Worm (Caenorhabditis elegans) whole organism, young adult: Measurements from ENCODE around the gene B0410.3.

ENCODE experiments used
- F22D6.2 ChIP-seq: sonication (generic microtip); optimal IDR thresholded peaks from 2 replicates; lab custom pipeline; 2016; ENCODE audit warnings: mild to moderate bottlenecking, missing genetic modification characterization, missing compliant biosample characterization
- ceh-79 ChIP-seq: sonication (generic microtip); optimal IDR thresholded peaks from 2 replicates; lab custom pipeline; 2017; ENCODE audit warnings: mild to moderate bottlenecking, missing genetic modification characterization, missing compliant biosample characterization
- die-1 ChIP-seq: sonication (generic microtip); optimal IDR thresholded peaks from 2 replicates; lab custom pipeline; 2016; ENCODE audit warnings: missing genotype, mild to moderate bottlenecking, missing genetic modification characterization, missing compliant biosample characterization
- madf-8 ChIP-seq: fragments of 200-800 bp; sonication (Bioruptor generic); conservative IDR thresholded peaks from 2 replicates; pipeline ENCODE4 v1.3.6; 2022; ENCODE audit warnings: missing genetic modification reagents, missing genetic modification characterization, missing compliant biosample characterization
- mes-4 ChIP-seq: sonication (generic microtip); optimal IDR thresholded peaks from 2 replicates; lab custom pipeline; 2016; ENCODE audit warnings: missing genotype, missing genetic modification characterization, missing compliant biosample characterization
- pha-4 ChIP-seq: fragments of 150-350 bp; sonication (generic microtip); optimal IDR thresholded peaks from 2 replicates; lab custom pipeline; 2014; ENCODE audit warnings: missing biosample characterization, missing genetic modification reagents, missing genetic modification characterization
- snpc-1.1 ChIP-seq: sonication (generic microtip); optimal IDR thresholded peaks from 2 replicates; lab custom pipeline; 2017; ENCODE audit warnings: missing genetic modification characterization, mild to moderate bottlenecking, missing compliant biosample characterization, antibody characterized with exemption, moderate library complexity, missing genotype, missing genetic modification reagents; ENCODE audit not compliant: insufficient read depth
- snpc-4 ChIP-seq, 5 experiments: fragments of 150-350 bp in 1 of 5; sonication (generic microtip) in 4 of 5; optimal IDR thresholded peaks; 2 replicates each; lab custom pipeline; 2014 to 2018; ENCODE audit warnings: missing genetic modification characterization in 5 of 5, missing biosample characterization in 3 of 5, antibody characterized with exemption in 2 of 5, mild to moderate bottlenecking in 2 of 5, missing compliant biosample characterization in 2 of 5, missing genotype in 2 of 5, moderate library complexity in 2 of 5, missing genetic modification reagents in 1 of 5
- tlf-1 ChIP-seq: fragments of 200-800 bp; sonication (Bioruptor generic); optimal IDR thresholded peaks from 2 replicates; lab custom pipeline; 2018; ENCODE audit warnings: mild to moderate bottlenecking, missing genetic modification characterization, missing compliant biosample characterization
- xnd-1 ChIP-seq: sonication (generic microtip); optimal IDR thresholded peaks from 2 replicates; lab custom pipeline; 2016; ENCODE audit warnings: missing genotype, missing genetic modification reagents, missing genetic modification characterization, missing compliant biosample characterization
- ztf-25 ChIP-seq: fragments of 200-800 bp; sonication (Bioruptor generic); IDR thresholded peaks from 2 replicates; pipeline ENCODE4 v1.3.6; 2022; ENCODE audit warnings: missing genetic modification reagents, missing genetic modification characterization, missing compliant biosample characterization
- ztf-6 ChIP-seq: fragments of 200-800 bp; sonication (Bioruptor generic); IDR thresholded peaks from 2 replicates; pipeline ENCODE4 v1.3.6; 2022; ENCODE audit warnings: missing genetic modification reagents, missing genetic modification characterization, missing compliant biosample characterization

- no peak for TF ChIP-seq die-1
- no peak for TF ChIP-seq pha-4 (tag; lab: Kevin White, UChicago)
- TF ChIP-seq snpc-4 (GFP tag; optimal IDR thresholded peaks at IDR 0.05; lab: Kevin White, UChicago) = no peak
- TF ChIP-seq snpc-4 (tag; optimal IDR thresholded peaks at IDR 0.05; lab: Kevin White, UChicago) = no peak
- TF ChIP-seq xnd-1 (tag; lab: Kevin White, UChicago) = no peak
- no peak for TF ChIP-seq F22D6.2
- TF ChIP-seq madf-8 (GFP tag; lab: Robert Waterston, UW) = no peak
- no peak for TF ChIP-seq snpc-1.1 (tag; lab: Kevin White, UChicago)
- TF ChIP-seq ceh-79 (tag; lab: Kevin White, UChicago) = no peak
- no peak for TF ChIP-seq ztf-6 (GFP tag; lab: Robert Waterston, UW)
- TF ChIP-seq tlf-1 (GFP tag; lab: Kevin White, UChicago) = no peak
- TF ChIP-seq ztf-25 = no peak
- no peak for TF ChIP-seq mes-4
Observed at ce11 chrX:2898256-2898655, 7.0 kb upstream of the B0410.3 start, which contains the start of gene F52B10.3.
